Fruit fly (Drosophila melanogaster): Measurements from ENCODE around the gene CG4836.

DNA sequence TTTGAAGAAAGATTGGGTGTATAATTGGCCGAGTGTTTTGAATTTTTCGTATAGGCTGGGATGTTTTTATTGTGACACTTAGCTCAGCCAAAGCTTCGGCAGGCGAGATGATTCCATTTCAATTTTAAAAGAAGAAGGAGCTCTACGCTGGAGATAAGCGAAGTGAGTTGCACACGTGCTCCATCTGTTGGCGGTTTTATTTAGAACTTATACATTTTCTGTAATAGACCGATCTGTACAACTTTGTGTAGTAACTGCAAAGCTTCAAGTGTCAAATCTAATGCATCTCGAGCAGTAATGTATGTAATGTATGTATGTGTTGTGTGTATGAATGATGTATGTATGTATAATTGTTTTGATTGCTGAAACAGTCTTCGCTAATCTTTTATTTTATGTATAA lies 52.8 kb downstream of the CG4836 start:
- TF ChIP-seq lola (GFP tag; optimal IDR thresholded peaks at IDR 0.05) (no peak), pan (optimal IDR thresholded peaks at IDR 0.05) (no peak), Dfd (GFP tag; optimal IDR thresholded peaks at IDR 0.05) (no peak), HLH106 (tag; optimal IDR thresholded peaks at IDR 0.05) (no peak), jim (GFP tag; optimal IDR thresholded peaks at IDR 0.05) (no peak), psq (GFP tag; optimal IDR thresholded peaks at IDR 0.05) (no peak), dl (GFP tag; optimal IDR thresholded peaks at IDR 0.05; ENCODE audit: insufficient read depth in 1 of 2, partially characterized antibody in 2 of 2) (no peak), Rel (GFP tag; optimal IDR thresholded peaks at IDR 0.05) (no peak), Rel (tag; optimal IDR thresholded peaks at IDR 0.05) (no peak), ey (GFP tag; optimal IDR thresholded peaks at IDR 0.05) (no peak), usp (GFP tag; optimal IDR thresholded peaks at IDR 0.05) (no peak)

Measured in whole organism, wandering third instar larva.